Worm (Caenorhabditis elegans) whole organism, L1 larva: Measurements from ENCODE around the gene dhps-1.

ENCODE experiments used
- aly-2 ChIP-seq: fragments of 150-350 bp; optimal IDR thresholded peaks from 2 replicates; lab custom pipeline; 2014; ENCODE audit warnings: missing biosample characterization, missing genetic modification characterization
- ces-1 ChIP-seq: fragments of 150-350 bp; optimal IDR thresholded peaks from 2 replicates; lab custom pipeline; 2014; ENCODE audit warnings: missing biosample characterization, missing genetic modification reagents, missing genetic modification characterization
- jun-1 ChIP-seq: fragments of 150-350 bp; optimal IDR thresholded peaks from 2 replicates; lab custom pipeline; 2014; ENCODE audit warnings: missing biosample characterization, missing genetic modification reagents, missing genetic modification characterization
- lin-15B ChIP-seq: fragments of 150-350 bp; sonication (generic microtip); optimal IDR thresholded peaks from 3 replicates; lab custom pipeline; 2014; ENCODE audit warnings: missing biosample characterization, missing genetic modification characterization
- nhr-11 ChIP-seq: fragments of 150-350 bp; optimal IDR thresholded peaks from 2 replicates; lab custom pipeline; 2014; ENCODE audit warnings: missing biosample characterization, missing genetic modification characterization
- nhr-237 ChIP-seq: fragments of 150-350 bp; optimal IDR thresholded peaks from 2 replicates; lab custom pipeline; 2014; ENCODE audit warnings: missing biosample characterization, missing genetic modification characterization
- nhr-76 ChIP-seq: sonication (generic microtip); optimal IDR thresholded peaks from 2 replicates; lab custom pipeline; 2017; ENCODE audit warnings: missing biosample characterization, missing genetic modification characterization
- pax-3 ChIP-seq: fragments of 200-800 bp; sonication (Bioruptor generic); optimal IDR thresholded peaks from 2 replicates; lab custom pipeline; 2018; ENCODE audit warnings: mild to moderate bottlenecking, missing genetic modification characterization, moderate library complexity, missing compliant biosample characterization
- pqm-1 ChIP-seq: sonication (generic microtip); optimal IDR thresholded peaks from 3 replicates; lab custom pipeline; 2017; ENCODE audit warnings: missing biosample characterization, missing genetic modification characterization
- snpc-4 ChIP-seq: fragments of 150-350 bp; optimal IDR thresholded peaks from 2 replicates; lab custom pipeline; 2014; ENCODE audit warnings: missing biosample characterization, missing genetic modification characterization
- unc-62 ChIP-seq: fragments of 150-350 bp; optimal IDR thresholded peaks from 2 replicates; lab custom pipeline; 2014; ENCODE audit warnings: missing biosample characterization, missing genetic modification reagents, missing genetic modification characterization

- TF ChIP-seq unc-62 (GFP tag; lab: Kevin White, UChicago): no peak
- TF ChIP-seq nhr-11 (tag; lab: Kevin White, UChicago): no peak
- TF ChIP-seq jun-1: no peak
- TF ChIP-seq pqm-1 (tag; lab: Kevin White, UChicago): no peak
- no peak for TF ChIP-seq pax-3 (tag; lab: Kevin White, UChicago)
- no peak for TF ChIP-seq lin-15B (tag; lab: Kevin White, UChicago)
- TF ChIP-seq nhr-237 (tag; lab: Kevin White, UChicago): no peak
- TF ChIP-seq aly-2 (tag; lab: Kevin White, UChicago): no peak
- TF ChIP-seq ces-1 (GFP tag; lab: Kevin White, UChicago): no peak
- no peak for TF ChIP-seq nhr-76 (tag; lab: Kevin White, UChicago)
- no peak for TF ChIP-seq snpc-4 (tag; lab: Kevin White, UChicago)
These were observed 46.2 kb downstream of the dhps-1 start, which contains the start of gene tpi-1 for ce11 chrII:12039039-12039438.
